Fruit fly (Drosophila melanogaster): ENCODE measurements around the gene rn.

Gene rn

dm6 chr3R:7309579-7310037 lies at the start of gene rn:
TSS of gene rn (minus strand) at chr3R:7309629.
- TF ChIP-seq cnc (optimal IDR thresholded peaks at IDR 0.05) (no peak), CG5204 (GFP tag; optimal IDR thresholded peaks at IDR 0.05) (no peak), cic (GFP tag; optimal IDR thresholded peaks at IDR 0.05) (no peak), bab1 (GFP tag; optimal IDR thresholded peaks at IDR 0.05) (no peak), CG33017 (tag; optimal IDR thresholded peaks at IDR 0.05) (no peak), Mnt (GFP tag; optimal IDR thresholded peaks at IDR 0.05) (no peak), Crg-1 (GFP tag; optimal IDR thresholded peaks at IDR 0.05) (no peak)

- TF ChIP-seq CG12768 (GFP tag; optimal IDR thresholded peaks at IDR 0.05) = no peak
- no peak for TF ChIP-seq Clk (GFP tag; optimal IDR thresholded peaks at IDR 0.05)
- no peak for TF ChIP-seq bab1 (GFP tag; optimal IDR thresholded peaks at IDR 0.05)
- no peak for TF ChIP-seq Hr96 (GFP tag; optimal IDR thresholded peaks at IDR 0.05)
- TF ChIP-seq ovo (GFP tag; optimal IDR thresholded peaks at IDR 0.05) = no peak
- TF ChIP-seq tj (GFP tag; optimal IDR thresholded peaks at IDR 0.05) = no peak
- no peak for TF ChIP-seq CG11617 (GFP tag; optimal IDR thresholded peaks at IDR 0.05)
- no peak for TF ChIP-seq cic (GFP tag; optimal IDR thresholded peaks at IDR 0.05)
- TF ChIP-seq CG33017 (tag; optimal IDR thresholded peaks at IDR 0.05) = no peak
- no peak for TF ChIP-seq CG7101 (tag; optimal IDR thresholded peaks at IDR 0.05)
- no peak for TF ChIP-seq kay (GFP tag; ENCODE audit: borderline replicate concordance)
- TF ChIP-seq toe (GFP tag; optimal IDR thresholded peaks at IDR 0.05) = no peak
- no peak for TF ChIP-seq pad (GFP tag; optimal IDR thresholded peaks at IDR 0.05)
- TF ChIP-seq CG1620 (GFP tag; optimal IDR thresholded peaks at IDR 0.05) = no peak
- TF ChIP-seq CG14711 (tag; optimal IDR thresholded peaks at IDR 0.05) = no peak
These were observed 40.0 kb upstream of the rn start, which contains the start of gene CG43290 for dm6 chr3R:7349452-7349851. TSS of gene CG43290 (minus strand) at chr3R:7349552.

- no peak for TF ChIP-seq toe (GFP tag; optimal IDR thresholded peaks at IDR 0.05)
- TF ChIP-seq cic (GFP tag; optimal IDR thresholded peaks at IDR 0.05) = no peak
- peak; percentile 34 for TF ChIP-seq Hr96 (GFP tag; optimal IDR thresholded peaks at IDR 0.05)
These were observed 37.0 kb upstream of the rn start, which contains the start of gene nxf4 for dm6 chr3R:7346445-7346844. TSS of gene nxf4 (plus strand) at chr3R:7346730.

dm6 chr3R:7344769-7345168 lies 35.3 kb upstream of the rn start, which contains the start of gene CG31496:
TSS of gene CG31496 (plus strand) at chr3R:7345069.
- TF ChIP-seq Mnt (GFP tag; optimal IDR thresholded peaks at IDR 0.05) (no peak), toe (GFP tag; optimal IDR thresholded peaks at IDR 0.05) (no peak), CG11617 (GFP tag; optimal IDR thresholded peaks at IDR 0.05) (no peak), CG5204 (GFP tag; optimal IDR thresholded peaks at IDR 0.05) (no peak), cnc (optimal IDR thresholded peaks at IDR 0.05) (no peak), CG7101 (tag; optimal IDR thresholded peaks at IDR 0.05) (no peak), cic (GFP tag; optimal IDR thresholded peaks at IDR 0.05) (no peak), bab1 (GFP tag; optimal IDR thresholded peaks at IDR 0.05) (no peak), CG12768 (GFP tag; optimal IDR thresholded peaks at IDR 0.05) (no peak), CG7045 (GFP tag; optimal IDR thresholded peaks at IDR 0.05) (no peak), pad (GFP tag; optimal IDR thresholded peaks at IDR 0.05) (no peak), CG33017 (tag; optimal IDR thresholded peaks at IDR 0.05) (no peak), ovo (GFP tag; optimal IDR thresholded peaks at IDR 0.05) (no peak), CG1620 (GFP tag; optimal IDR thresholded peaks at IDR 0.05) (no peak), Clk (GFP tag; optimal IDR thresholded peaks at IDR 0.05) (no peak), CG14711 (tag; optimal IDR thresholded peaks at IDR 0.05) (no peak), Crg-1 (GFP tag; optimal IDR thresholded peaks at IDR 0.05) (no peak), Hr96 (GFP tag; optimal IDR thresholded peaks at IDR 0.05) (no peak), kay (GFP tag; ENCODE audit: borderline replicate concordance) (no peak)

dm6 chr3R:7336454-7336853 lies 27.0 kb upstream of the rn start:
- TF ChIP-seq Crg-1 (GFP tag; optimal IDR thresholded peaks at IDR 0.05) (no peak), ovo (GFP tag; optimal IDR thresholded peaks at IDR 0.05) (no peak), Clk (GFP tag; optimal IDR thresholded peaks at IDR 0.05) (no peak)

- TF ChIP-seq cic (GFP tag; optimal IDR thresholded peaks at IDR 0.05) (no peak), CG11617 (GFP tag; optimal IDR thresholded peaks at IDR 0.05) (no peak), ovo (GFP tag; optimal IDR thresholded peaks at IDR 0.05) (no peak), Mnt (GFP tag; optimal IDR thresholded peaks at IDR 0.05) (no peak), bab1 (GFP tag; optimal IDR thresholded peaks at IDR 0.05) (no peak), toe (GFP tag; optimal IDR thresholded peaks at IDR 0.05) (no peak), kay (GFP tag; ENCODE audit: borderline replicate concordance) (no peak), Clk (GFP tag; optimal IDR thresholded peaks at IDR 0.05) (no peak), Crg-1 (GFP tag; optimal IDR thresholded peaks at IDR 0.05) (no peak), CG12768 (GFP tag; optimal IDR thresholded peaks at IDR 0.05) (no peak), CG7101 (tag; optimal IDR thresholded peaks at IDR 0.05) (no peak), CG5204 (GFP tag; optimal IDR thresholded peaks at IDR 0.05) (no peak), Hr96 (GFP tag; optimal IDR thresholded peaks at IDR 0.05) (no peak)
These were observed 25.2 kb upstream of the rn start for dm6 chr3R:7334613-7335012.

- TF ChIP-seq toe (GFP tag; optimal IDR thresholded peaks at IDR 0.05) (peak; percentile 19), kay (GFP tag; ENCODE audit: borderline replicate concordance) (no peak)
These were observed 21.3 kb upstream of the rn start for dm6 chr3R:7330695-7331094.

dm6 chr3R:7326200-7326599 lies 16.8 kb upstream of the rn start:
- TF ChIP-seq tj (GFP tag; optimal IDR thresholded peaks at IDR 0.05) = no peak
- no peak for TF ChIP-seq CG7101 (tag; optimal IDR thresholded peaks at IDR 0.05)
- TF ChIP-seq Crg-1 (GFP tag; optimal IDR thresholded peaks at IDR 0.05) = no peak
- no peak for TF ChIP-seq pad (GFP tag; optimal IDR thresholded peaks at IDR 0.05)
- TF ChIP-seq cnc (optimal IDR thresholded peaks at IDR 0.05) = no peak
- no peak for TF ChIP-seq ovo (GFP tag; optimal IDR thresholded peaks at IDR 0.05)
